Fruit fly (Drosophila melanogaster): ENCODE measurements around the gene RpS27.
A peak's percentile ranks its signal among the peaks of the same experiment; 100 is the strongest.

The RpS27 gene

DNA sequence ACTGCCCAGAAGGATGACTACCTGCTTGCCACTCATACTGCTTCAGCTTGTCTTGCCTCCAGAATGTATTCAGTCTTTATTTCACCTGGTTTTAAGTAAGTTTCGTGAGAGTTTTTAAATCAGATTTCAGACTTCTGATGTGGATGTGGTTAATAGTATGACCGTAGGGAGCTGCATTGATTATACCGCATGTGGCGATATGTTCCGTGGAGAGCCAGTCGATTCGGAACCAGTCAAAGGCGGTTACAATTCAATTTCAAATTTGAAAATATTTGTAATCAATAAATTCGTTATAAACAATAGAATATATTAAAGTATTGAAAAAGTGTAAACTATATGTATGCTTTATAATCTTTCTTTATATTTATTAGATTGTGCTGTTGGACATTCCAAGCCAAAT, 12.0 kb downstream of the RpS27 start, which contains the start of gene Sil1 (continued):
- TF ChIP-seq org-1 (GFP tag; optimal IDR thresholded peaks at IDR 0.05) (no peak), CG14710 (tag; optimal IDR thresholded peaks at IDR 0.05) (peak; percentile 22), E2f2 (GFP tag; IDR thresholded peaks at IDR 0.05) (peak; percentile 89), Usf (GFP tag; optimal IDR thresholded peaks at IDR 0.05) (no peak), Med (GFP tag) (peak; percentile 27), Kr (GFP tag; optimal IDR thresholded peaks at IDR 0.05) (no peak), Dip3 (GFP tag; optimal IDR thresholded peaks at IDR 0.05) (no peak), CG13287 (GFP tag; IDR thresholded peaks at IDR 0.05; ENCODE audit: partially characterized antibody) (peak; percentile 9; the same call in 1 of the 2 replicates), BEAF-32 (GFP tag; optimal IDR thresholded peaks at IDR 0.05) (peak; percentile 40), CG17186 (GFP tag; optimal IDR thresholded peaks at IDR 0.05) (no peak)

- TF ChIP-seq CG33557 (GFP tag; optimal IDR thresholded peaks at IDR 0.05) (peak; percentile 93), CG4360 (GFP tag; IDR thresholded peaks at IDR 0.05) (peak; percentile 94), CG30403 (GFP tag; optimal IDR thresholded peaks at IDR 0.05) (peak; percentile 92), Fer2 (tag; optimal IDR thresholded peaks at IDR 0.05) (peak; percentile 25), wdn (GFP tag; IDR thresholded peaks at IDR 0.05) (no peak), Mad (GFP tag; optimal IDR thresholded peaks at IDR 0.05) (peak; percentile 72), CG4282 (GFP tag; optimal IDR thresholded peaks at IDR 0.05) (peak; percentile 28), CG8281 (tag; optimal IDR thresholded peaks at IDR 0.05) (peak; percentile 68), maf-S (GFP tag; optimal IDR thresholded peaks at IDR 0.05) (peak; percentile 50), CG3847 (GFP tag; IDR thresholded peaks at IDR 0.05) (peak; percentile 41; the same call in 1 of the 2 replicates), knrl (GFP tag; IDR thresholded peaks at IDR 0.05; ENCODE audit: partially characterized antibody) (no peak), CG15601 (tag; optimal IDR thresholded peaks at IDR 0.05) (peak; percentile 88), Tbp (GFP tag; optimal IDR thresholded peaks at IDR 0.05) (no peak), Mes4 (GFP tag; optimal IDR thresholded peaks at IDR 0.05) (peak; percentile 85), otp (GFP tag; IDR thresholded peaks at IDR 0.05) (peak; percentile 38; the same call in 1 of the 3 replicates), klu (GFP tag; IDR thresholded peaks at IDR 0.05) (peak; percentile 10; the same call in 1 of the 2 replicates), vnd (GFP tag; IDR thresholded peaks at IDR 0.05; ENCODE audit: partially characterized antibody) (no peak), Hr3 (GFP tag; optimal IDR thresholded peaks at IDR 0.05) (peak; percentile 79), CG10274 (GFP tag; optimal IDR thresholded peaks at IDR 0.05) (peak; percentile 41), sima (GFP tag; optimal IDR thresholded peaks at IDR 0.05) (peak; percentile 30), dm (GFP tag; optimal IDR thresholded peaks at IDR 0.05) (peak; percentile 68), CG6175 (GFP tag; IDR thresholded peaks at IDR 0.05) (0 out of 3 replicates have a peak, but pooled peaks have one; percentile 41), gro (GFP tag; optimal IDR thresholded peaks at IDR 0.05) (no peak), zfh1 (GFP tag; IDR thresholded peaks at IDR 0.05) (peak; percentile 44; the same call in 1 of the 3 replicates), Elba2 (GFP tag; optimal IDR thresholded peaks at IDR 0.05) (no peak), CG8089 (GFP tag; optimal IDR thresholded peaks at IDR 0.05) (peak; percentile 70), CG17186 (GFP tag; optimal IDR thresholded peaks at IDR 0.05) (peak; percentile 56), slp2 (GFP tag; optimal IDR thresholded peaks at IDR 0.05) (peak; percentile 82), CG3065 (GFP tag; optimal IDR thresholded peaks at IDR 0.05) (peak; percentile 65), CG9437 (GFP tag; optimal IDR thresholded peaks at IDR 0.05) (peak; percentile 87), Fer1 (GFP tag; optimal IDR thresholded peaks at IDR 0.05) (no peak), pum (GFP tag; optimal IDR thresholded peaks at IDR 0.05) (peak; percentile 79), lmd (GFP tag; IDR thresholded peaks at IDR 0.05) (peak; percentile 61; the same call in 1 of the 2 replicates), chif (GFP tag; optimal IDR thresholded peaks at IDR 0.05) (peak; percentile 56 to 89), CG1602 (GFP tag; optimal IDR thresholded peaks at IDR 0.05) (peak; percentile 73), gcm (GFP tag; optimal IDR thresholded peaks at IDR 0.05) (peak; percentile 86), az2 (GFP tag; optimal IDR thresholded peaks at IDR 0.05) (peak; percentile 85), Hr39 (optimal IDR thresholded peaks at IDR 0.05) (no peak), nmo (GFP tag; optimal IDR thresholded peaks at IDR 0.05) (peak; percentile 95), pho (GFP tag; optimal IDR thresholded peaks at IDR 0.05) (peak; percentile 63)
These were observed 14.9 kb downstream of the RpS27 start, which contains the start of gene Cad96Cb for dm6 chr3R:25232271-25232989. Gene Cad96Cb, minus strand, starts transcription at chr3R:25232321.

All from whole organism, embryonic.